Fruit fly (Drosophila melanogaster) whole organism: ENCODE data around the gene CG12470.

ENCODE experiments used
- CG8478 ChIP-seq: fragments of >200 bp; optimal IDR thresholded peaks from 2 replicates; lab custom pipeline; 2018; ENCODE audit warnings: inconsistent platforms
- Dll ChIP-seq: fragments of >200 bp; optimal IDR thresholded peaks from 2 replicates; lab custom pipeline; 2017
- EcR ChIP-seq, 2 experiments: fragments of >200 bp; optimal IDR thresholded peaks; 2 replicates each; lab custom pipeline; 2017; ENCODE audit warnings: missing biosample characterization in 2 of 2, missing genetic modification characterization in 2 of 2, missing genetic modification reagents in 2 of 2
- pan ChIP-seq: fragments of >200 bp; optimal IDR thresholded peaks from 2 replicates; lab custom pipeline; 2017
- psq ChIP-seq: fragments of >200 bp; optimal IDR thresholded peaks from 2 replicates; lab custom pipeline; 2017
- usp ChIP-seq: fragments of >200 bp; optimal IDR thresholded peaks from 2 replicates; lab custom pipeline; 2017; ENCODE audit warnings: missing biosample characterization, missing genetic modification characterization, mixed read lengths

Gene CG12470

dm6 chrX:350970-351369 lies 43.5 kb downstream of the CG12470 start:
- TF ChIP-seq psq (lab: Kevin White, UChicago) (no peak), CG8478 (no peak), usp (GFP tag; lab: Kevin White, UChicago) (no peak), Dll (lab: Kevin White, UChicago) (no peak), pan (lab: Kevin White, UChicago) (no peak), EcR (GFP tag; optimal IDR thresholded peaks at IDR 0.05; lab: Kevin White, UChicago) (no peak)

DNA sequence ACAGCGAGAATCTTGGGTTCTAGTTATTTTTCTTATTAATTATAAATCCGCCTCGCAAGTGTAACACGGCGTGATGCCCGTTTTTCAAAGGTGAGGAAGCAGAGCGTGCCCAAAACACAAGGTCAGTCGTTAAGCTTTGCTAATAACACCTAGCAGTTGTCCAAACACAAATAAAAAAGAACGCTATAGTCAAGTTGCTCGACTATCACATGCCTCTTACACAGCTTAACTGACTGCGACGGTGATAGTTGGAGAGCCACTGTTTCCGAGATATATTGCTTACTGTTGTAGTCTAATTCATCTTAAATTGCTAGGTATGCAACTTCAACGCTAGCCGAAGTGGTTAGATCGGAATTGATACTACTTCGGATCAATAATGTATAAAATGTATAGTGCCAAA lies 44.1 kb downstream of the CG12470 start:
- TF ChIP-seq CG8478: no peak
- TF ChIP-seq pan (lab: Kevin White, UChicago): no peak
- TF ChIP-seq EcR (GFP tag; optimal IDR thresholded peaks at IDR 0.05; lab: Kevin White, UChicago): no peak
- no peak for TF ChIP-seq psq (lab: Kevin White, UChicago)
- TF ChIP-seq usp (GFP tag; lab: Kevin White, UChicago): no peak
- no peak for TF ChIP-seq Dll (lab: Kevin White, UChicago)

DNA sequence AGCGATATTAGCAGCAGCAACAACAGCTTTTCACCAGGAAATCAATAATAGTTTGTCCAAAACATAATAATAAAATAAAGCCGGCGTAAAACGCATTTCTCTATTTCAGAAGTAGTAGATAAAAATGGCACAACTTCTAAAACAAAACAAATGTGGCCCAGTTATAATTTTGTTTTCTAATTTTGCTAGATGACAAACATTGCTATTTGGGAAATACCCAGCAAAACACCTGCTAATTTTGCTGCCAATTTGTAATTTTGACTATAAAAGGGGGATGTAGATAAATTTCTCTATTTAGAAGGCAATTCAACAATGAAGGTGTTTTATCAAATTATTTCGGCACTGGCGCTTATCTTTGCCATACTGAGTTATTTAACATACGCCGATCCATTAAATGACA lies 45.3 kb downstream of the CG12470 start, which contains the start of gene CG43182:
Gene CG43182, plus strand, starts transcription at position 301 of the 400 bp plus-strand sequence.
- TF ChIP-seq usp (GFP tag; lab: Kevin White, UChicago): no peak
- TF ChIP-seq Dll (lab: Kevin White, UChicago): no peak
- no peak for TF ChIP-seq psq (lab: Kevin White, UChicago)
- TF ChIP-seq pan (lab: Kevin White, UChicago): no peak
- TF ChIP-seq CG8478: no peak
- TF ChIP-seq EcR (GFP tag; optimal IDR thresholded peaks at IDR 0.05; lab: Kevin White, UChicago): no peak

DNA sequence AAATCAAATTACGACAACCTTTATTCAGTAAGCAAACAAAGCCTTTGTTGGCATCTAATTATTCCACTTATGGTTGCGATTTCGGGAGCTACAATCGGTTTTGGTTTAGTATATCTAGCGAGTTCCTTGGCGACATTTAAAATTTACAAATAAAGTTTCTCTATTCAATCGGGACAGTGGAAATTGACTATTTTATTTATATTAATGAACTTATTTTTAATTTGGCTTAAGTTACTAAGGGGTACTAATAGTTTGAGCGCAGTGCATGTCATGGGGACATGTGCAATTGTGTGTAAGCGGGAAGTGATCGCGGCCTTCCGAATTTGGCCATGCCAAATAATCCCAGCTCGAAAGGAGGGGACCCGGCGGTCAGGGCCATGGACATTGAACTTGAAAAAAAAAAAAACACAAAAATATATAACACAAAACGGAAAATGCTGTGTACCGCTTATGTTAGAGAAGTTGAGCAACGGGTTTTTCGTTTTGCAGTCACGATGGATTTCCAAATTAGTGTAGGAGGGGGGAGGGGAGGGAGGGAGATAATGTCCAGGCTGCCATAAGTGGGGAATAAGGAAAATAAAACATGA lies 46.5 kb downstream of the CG12470 start:
- TF ChIP-seq pan (lab: Kevin White, UChicago): no peak
- no peak for TF ChIP-seq usp (GFP tag; lab: Kevin White, UChicago)
- no peak for TF ChIP-seq psq (lab: Kevin White, UChicago)
- no peak for TF ChIP-seq EcR (GFP tag; optimal IDR thresholded peaks at IDR 0.05; lab: Kevin White, UChicago)
- no peak for TF ChIP-seq CG8478
- TF ChIP-seq Dll (lab: Kevin White, UChicago): no peak

- TF ChIP-seq pan (lab: Kevin White, UChicago): no peak
- no peak for TF ChIP-seq psq (lab: Kevin White, UChicago)
- no peak for TF ChIP-seq CG8478
These were observed 48.7 kb downstream of the CG12470 start, which contains the start of gene y for dm6 chrX:356232-356631. y (plus strand) TSS chrX:356509.
